Fruit fly (Drosophila melanogaster): Measurements from ENCODE around the gene CG6689.

- no peak for TF ChIP-seq CG13204 (GFP tag; optimal IDR thresholded peaks at IDR 0.05)
- TF ChIP-seq rn (GFP tag; IDR thresholded peaks at IDR 0.05) = no peak
- TF ChIP-seq EcR (GFP tag; optimal IDR thresholded peaks at IDR 0.05) = no peak
- no peak for TF ChIP-seq Pif1B (GFP tag; optimal IDR thresholded peaks at IDR 0.05)
- TF ChIP-seq CG8159 (tag; optimal IDR thresholded peaks at IDR 0.05) = no peak
Observed at dm6 chr3R:11231037-11231436, 11.2 kb upstream of the CG6689 start.
